Fruit fly (Drosophila melanogaster) whole organism, embryonic: Measurements from ENCODE around the gene mRpL16.

Experiments
- CG10274 ChIP-seq: fragments of 200-800 bp; sonication (Bioruptor generic); optimal IDR thresholded peaks from 3 replicates; lab custom pipeline; 2017; ENCODE audit warnings: missing biosample characterization, mild to moderate bottlenecking, missing genetic modification characterization
- CG11723 ChIP-seq: fragments of 200-800 bp; sonication (Bioruptor generic); optimal IDR thresholded peaks from 2 replicates; lab custom pipeline; 2017; ENCODE audit warnings: missing biosample characterization, mild to moderate bottlenecking, missing genetic modification characterization
- CG14441 ChIP-seq: fragments of 200-800 bp; sonication (Bioruptor generic); IDR thresholded peaks from 2 replicates; pipeline ENCODE4 v1.3.6; 2022; ENCODE audit warnings: missing biosample characterization, missing genetic modification characterization
- CG14667 ChIP-seq: fragments of 200-800 bp; sonication (Bioruptor generic); IDR thresholded peaks from 2 replicates; pipeline ENCODE4 v1.3.6; 2022; ENCODE audit warnings: missing biosample characterization, missing genetic modification characterization
- CG15011 ChIP-seq: fragments of 200-800 bp; sonication (Bioruptor generic); optimal IDR thresholded peaks from 3 replicates; lab custom pipeline; 2018; ENCODE audit warnings: missing biosample characterization, mild to moderate bottlenecking, missing genetic modification characterization
- CG1529 ChIP-seq: fragments of 200-800 bp; sonication (Bioruptor generic); optimal IDR thresholded peaks from 3 replicates; lab custom pipeline; 2018; ENCODE audit warnings: missing biosample characterization, missing genetic modification characterization
- CG15479 ChIP-seq: fragments of 200-800 bp; sonication (Bioruptor generic); optimal IDR thresholded peaks from 3 replicates; lab custom pipeline; 2019; ENCODE audit warnings: missing biosample characterization, mild to moderate bottlenecking, missing genetic modification characterization, moderate library complexity
- CG17328 ChIP-seq: fragments of 200-800 bp; sonication (Bioruptor generic); IDR thresholded peaks from 2 replicates; pipeline ENCODE4 v1.3.6; 2022; ENCODE audit warnings: missing biosample characterization, missing genetic modification characterization
- CG17829 ChIP-seq: fragments of 200-800 bp; optimal IDR thresholded peaks from 2 replicates; lab custom pipeline; 2019; ENCODE audit warnings: missing biosample characterization, mild to moderate bottlenecking, missing genetic modification characterization, moderate library complexity
- CG18011 ChIP-seq: fragments of 200-800 bp; sonication (Bioruptor generic); optimal IDR thresholded peaks from 2 replicates; lab custom pipeline; 2017; ENCODE audit warnings: missing biosample characterization, missing genetic modification characterization, mild to moderate bottlenecking, moderate library complexity, missing genotype
- CG1832 ChIP-seq: fragments of 200-800 bp; sonication (Bioruptor generic); optimal IDR thresholded peaks from 2 replicates; lab custom pipeline; 2017; ENCODE audit warnings: missing biosample characterization, mild to moderate bottlenecking, missing genetic modification characterization, inconsistent platforms
- CG18599 ChIP-seq: fragments of 200-800 bp; sonication (Bioruptor generic); optimal IDR thresholded peaks from 3 replicates; lab custom pipeline; 2017; ENCODE audit warnings: missing biosample characterization, missing genetic modification characterization, mild to moderate bottlenecking, moderate library complexity, missing genetic modification reagents
- CG2712 ChIP-seq: fragments of 200-800 bp; optimal IDR thresholded peaks from 3 replicates; lab custom pipeline; 2019; ENCODE audit warnings: missing biosample characterization, mild to moderate bottlenecking, missing genetic modification characterization, moderate library complexity
- CG2889 ChIP-seq: fragments of 200-800 bp; sonication (Bioruptor generic); IDR thresholded peaks from 3 replicates; pipeline ENCODE4 v1.3.6; 2022; ENCODE audit warnings: missing biosample characterization, missing genetic modification characterization
- CG30403 ChIP-seq: fragments of 200-800 bp; sonication (Bioruptor generic); optimal IDR thresholded peaks from 3 replicates; lab custom pipeline; 2016; ENCODE audit warnings: missing biosample characterization, missing genetic modification characterization
- CG3163 ChIP-seq: fragments of 200-800 bp; sonication (Bioruptor generic); optimal IDR thresholded peaks from 3 replicates; lab custom pipeline; 2016; ENCODE audit warnings: missing biosample characterization, missing genetic modification characterization
- CG3281 ChIP-seq: fragments of 200-800 bp; sonication (Bioruptor generic); optimal IDR thresholded peaks from 3 replicates; lab custom pipeline; 2017; ENCODE audit warnings: missing biosample characterization, mild to moderate bottlenecking, missing genetic modification characterization
- CG4617 ChIP-seq: fragments of 200-800 bp; sonication (Bioruptor generic); optimal IDR thresholded peaks from 3 replicates; lab custom pipeline; 2016; ENCODE audit warnings: missing biosample characterization, missing genetic modification characterization, borderline replicate concordance
- CG7745 ChIP-seq: fragments of 200-800 bp; sonication (Bioruptor generic); optimal IDR thresholded peaks from 2 replicates; lab custom pipeline; 2018; ENCODE audit warnings: missing biosample characterization, mild to moderate bottlenecking, missing genetic modification characterization, moderate library complexity
- CG7987 ChIP-seq: fragments of 200-800 bp; sonication (Bioruptor generic); optimal IDR thresholded peaks from 2 replicates; lab custom pipeline; 2018; ENCODE audit warnings: missing biosample characterization, mild to moderate bottlenecking, missing genetic modification characterization, moderate library complexity
- CG8944 ChIP-seq: fragments of 200-800 bp; sonication (Bioruptor generic); optimal IDR thresholded peaks from 3 replicates; lab custom pipeline; 2016; ENCODE audit warnings: missing biosample characterization, missing genetic modification characterization
- Deaf1 ChIP-seq: fragments of 200-800 bp; optimal IDR thresholded peaks from 3 replicates; lab custom pipeline; 2019; ENCODE audit warnings: missing biosample characterization, mild to moderate bottlenecking, missing genetic modification characterization, moderate library complexity
- Drgx ChIP-seq: fragments of 200-800 bp; sonication (Bioruptor generic); IDR thresholded peaks from 2 replicates; pipeline ENCODE4 v1.3.6; 2022; ENCODE audit warnings: missing biosample characterization, missing genetic modification characterization
- ERR ChIP-seq: fragments of 200-800 bp; sonication (Bioruptor generic); optimal IDR thresholded peaks from 2 replicates; lab custom pipeline; 2016; ENCODE audit warnings: missing biosample characterization, missing genetic modification characterization
- Fer3 ChIP-seq: fragments of 200-800 bp; sonication (Bioruptor generic); optimal IDR thresholded peaks from 2 replicates; lab custom pipeline; 2018; ENCODE audit warnings: missing biosample characterization, mild to moderate bottlenecking, missing genetic modification characterization, moderate library complexity
- GATAe ChIP-seq: fragments of 200-800 bp; sonication (Bioruptor generic); conservative IDR thresholded peaks from 2 replicates; pipeline ENCODE4 v1.3.6; 2022; ENCODE audit warnings: missing biosample characterization, missing genetic modification characterization
- HmgD ChIP-seq: fragments of 200-800 bp; sonication (Bioruptor generic); optimal IDR thresholded peaks from 3 replicates; lab custom pipeline; 2016; ENCODE audit warnings: missing biosample characterization, missing genetic modification characterization
- Kr ChIP-seq: fragments of 200-800 bp; sonication (Bioruptor generic); optimal IDR thresholded peaks from 2 replicates; lab custom pipeline; 2017; ENCODE audit warnings: missing biosample characterization, mild to moderate bottlenecking, missing genetic modification characterization
- Mrtf ChIP-seq: fragments of 200-800 bp; sonication (Bioruptor generic); IDR thresholded peaks from 3 replicates; pipeline ENCODE4 v1.3.6; 2022; ENCODE audit warnings: missing biosample characterization, missing genetic modification characterization
- Myb ChIP-seq: fragments of 200-800 bp; sonication (Bioruptor generic); optimal IDR thresholded peaks from 2 replicates; lab custom pipeline; 2016; ENCODE audit warnings: missing biosample characterization, missing genetic modification characterization
- NC2β ChIP-seq: fragments of 200-800 bp; sonication (Bioruptor generic); optimal IDR thresholded peaks from 2 replicates; lab custom pipeline; 2016; ENCODE audit warnings: missing biosample characterization, missing genetic modification characterization
- NK7.1 ChIP-seq: fragments of 200-800 bp; sonication (Bioruptor generic); optimal IDR thresholded peaks from 3 replicates; lab custom pipeline; 2016; ENCODE audit warnings: missing biosample characterization, missing genetic modification characterization
- NfI ChIP-seq: fragments of 200-800 bp; sonication (Bioruptor generic); optimal IDR thresholded peaks from 3 replicates; lab custom pipeline; 2018; ENCODE audit warnings: missing biosample characterization, mild to moderate bottlenecking, missing genetic modification characterization, moderate library complexity
- Oaz ChIP-seq: fragments of 200-800 bp; sonication (Bioruptor generic); IDR thresholded peaks from 2 replicates; pipeline ENCODE4 v1.3.6; 2022; ENCODE audit warnings: missing biosample characterization, missing genetic modification characterization
- Rfx ChIP-seq: fragments of 200-800 bp; sonication (Bioruptor generic); IDR thresholded peaks from 2 replicates; pipeline ENCODE4 v1.3.6; 2022; ENCODE audit warnings: missing biosample characterization, missing genetic modification characterization
- Taf1 ChIP-seq: fragments of 200-800 bp; sonication (Bioruptor generic); IDR thresholded peaks from 2 replicates; pipeline ENCODE4 v1.3.6; 2022; ENCODE audit warnings: missing biosample characterization, missing genetic modification characterization
- aop ChIP-seq: fragments of 200-800 bp; sonication (Bioruptor generic); IDR thresholded peaks from 2 replicates; pipeline ENCODE4 v1.3.6; 2022; ENCODE audit warnings: missing biosample characterization, missing genetic modification characterization
- ara ChIP-seq: fragments of 200-800 bp; sonication (Bioruptor generic); IDR thresholded peaks from 2 replicates; pipeline ENCODE4 v1.3.6; 2022; ENCODE audit warnings: missing biosample characterization, missing genetic modification characterization
- ci ChIP-seq: fragments of 200-800 bp; sonication (Bioruptor generic); IDR thresholded peaks from 3 replicates; pipeline ENCODE4 v1.3.6; 2022; ENCODE audit warnings: missing biosample characterization, missing genetic modification characterization
- gem ChIP-seq: fragments of 200-800 bp; sonication (Bioruptor generic); optimal IDR thresholded peaks from 2 replicates; lab custom pipeline; 2019; ENCODE audit warnings: missing biosample characterization, mild to moderate bottlenecking, missing genetic modification characterization, moderate library complexity
- gt ChIP-seq: fragments of 200-800 bp; sonication (Bioruptor generic); IDR thresholded peaks from 2 replicates; pipeline ENCODE4 v1.3.6; 2022; ENCODE audit warnings: missing biosample characterization, missing genetic modification characterization
- nom ChIP-seq: fragments of 200-800 bp; sonication (Bioruptor generic); optimal IDR thresholded peaks from 2 replicates; lab custom pipeline; 2017; ENCODE audit warnings: missing biosample characterization, missing genetic modification characterization, mild to moderate bottlenecking, moderate library complexity, missing genetic modification reagents
- pnt ChIP-seq: fragments of 200-800 bp; sonication (Bioruptor generic); optimal IDR thresholded peaks from 3 replicates; lab custom pipeline; 2016; ENCODE audit warnings: missing biosample characterization, missing genetic modification characterization
- row ChIP-seq: fragments of 200-800 bp; sonication (Bioruptor generic); IDR thresholded peaks from 3 replicates; pipeline ENCODE4 v1.3.6; 2022; ENCODE audit warnings: missing biosample characterization, missing genetic modification characterization
- schlank ChIP-seq: fragments of 200-800 bp; sonication (Bioruptor generic); optimal IDR thresholded peaks from 2 replicates; lab custom pipeline; 2018; ENCODE audit warnings: missing biosample characterization, mild to moderate bottlenecking, missing genetic modification characterization
- scrt ChIP-seq: fragments of 200-800 bp; sonication (Bioruptor generic); optimal IDR thresholded peaks from 2 replicates; lab custom pipeline; 2018; ENCODE audit warnings: missing biosample characterization, mild to moderate bottlenecking, missing genetic modification characterization, moderate library complexity
- sob ChIP-seq: fragments of 200-800 bp; sonication (Bioruptor generic); IDR thresholded peaks from 2 replicates; pipeline ENCODE4 v1.3.6; 2022; ENCODE audit warnings: missing biosample characterization, missing genetic modification characterization
- sqz ChIP-seq: fragments of 200-800 bp; sonication (Bioruptor generic); optimal IDR thresholded peaks from 3 replicates; lab custom pipeline; 2018; ENCODE audit warnings: missing biosample characterization, mild to moderate bottlenecking, missing genetic modification characterization
- ssp ChIP-seq: fragments of 200-800 bp; sonication (Bioruptor generic); IDR thresholded peaks from 2 replicates; pipeline ENCODE4 v1.3.6; 2022; ENCODE audit warnings: missing biosample characterization, missing genetic modification characterization
- twi ChIP-seq: fragments of 200-800 bp; optimal IDR thresholded peaks from 2 replicates; lab custom pipeline; 2019; ENCODE audit warnings: missing biosample characterization, mild to moderate bottlenecking, missing genetic modification characterization, moderate library complexity
- wor ChIP-seq: fragments of 200-800 bp; sonication (Bioruptor generic); IDR thresholded peaks from 2 replicates; pipeline ENCODE4 v1.3.6; 2022; ENCODE audit warnings: missing biosample characterization, missing genetic modification characterization
- zfh1 ChIP-seq: fragments of 200-800 bp; sonication (Bioruptor generic); IDR thresholded peaks from 3 replicates; pipeline ENCODE4 v1.3.6; 2022; ENCODE audit warnings: missing biosample characterization, missing genetic modification characterization

The mRpL16 gene

DNA sequence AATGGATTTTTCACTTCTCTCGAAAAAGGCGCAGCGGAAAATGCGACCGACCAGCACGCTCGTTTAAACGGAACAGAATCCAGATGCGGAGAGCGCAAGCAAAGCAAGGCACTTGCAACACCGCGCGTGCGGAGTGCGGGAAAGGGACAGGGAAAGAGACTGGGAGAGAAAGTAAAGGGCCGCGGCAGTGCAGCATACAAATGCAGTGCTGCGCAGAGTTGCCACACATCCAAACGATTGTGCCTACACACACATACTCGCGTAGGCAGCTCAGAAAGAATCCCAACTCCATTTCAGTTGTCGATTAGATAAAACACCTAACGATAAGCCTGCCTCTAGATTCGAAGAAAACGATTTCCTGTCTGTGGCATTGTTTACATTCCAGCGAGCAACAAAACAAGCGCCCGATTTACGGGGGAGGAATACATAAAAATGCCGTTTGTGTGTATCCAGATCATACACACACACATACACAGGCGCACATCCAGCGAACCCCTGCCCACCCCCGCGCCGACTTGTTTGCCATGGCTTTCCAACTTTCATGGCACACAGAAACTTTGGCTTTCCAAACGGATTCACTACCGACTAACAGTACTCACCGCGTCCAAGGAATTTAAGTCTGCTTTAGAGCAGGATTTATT, 9.5 kb downstream of the mRpL16 start (continued):
- no peak for TF ChIP-seq NK7.1 (GFP tag; lab: Kevin White, UChicago)
- no peak for TF ChIP-seq CG18011 (GFP tag; lab: Kevin White, UChicago)
- peak; percentile 30 for TF ChIP-seq CG1832 (GFP tag; lab: Kevin White, UChicago)
- no peak for TF ChIP-seq CG2712 (tag; lab: Kevin White, UChicago)
- TF ChIP-seq pnt (GFP tag; lab: Kevin White, UChicago) = no peak
- TF ChIP-seq Rfx (GFP tag; lab: Robert Waterston, UW) = no peak
- TF ChIP-seq CG4617 (GFP tag; lab: Kevin White, UChicago) = peak; percentile 36
- no peak for TF ChIP-seq wor
- no peak for TF ChIP-seq CG8944 (GFP tag; lab: Kevin White, UChicago)
- no peak for TF ChIP-seq sob (GFP tag; lab: Robert Waterston, UW)
- TF ChIP-seq CG7745 (tag; lab: Kevin White, UChicago) = no peak
- TF ChIP-seq CG3163 (GFP tag; lab: Kevin White, UChicago) = peak; percentile 9
- TF ChIP-seq CG14441 (GFP tag; lab: Robert Waterston, UW) = no peak
- TF ChIP-seq Deaf1 (tag; lab: Kevin White, UChicago) = no peak
- TF ChIP-seq CG1529 (GFP tag; lab: Kevin White, UChicago) = no peak
- TF ChIP-seq CG3281 (GFP tag; lab: Kevin White, UChicago) = peak; percentile 15
- no peak for TF ChIP-seq ara
- no peak for TF ChIP-seq CG11723 (GFP tag; lab: Kevin White, UChicago)
- no peak for TF ChIP-seq CG10274 (GFP tag; lab: Kevin White, UChicago)
- TF ChIP-seq NfI (GFP tag; lab: Kevin White, UChicago) = no peak
- TF ChIP-seq Kr (GFP tag; lab: Kevin White, UChicago) = no peak
- TF ChIP-seq Myb = no peak
- TF ChIP-seq CG14667 = no peak
- no peak for TF ChIP-seq schlank
- peak; percentile 15 for TF ChIP-seq twi (tag; lab: Kevin White, UChicago)
- TF ChIP-seq CG17328 (GFP tag; lab: Robert Waterston, UW) = no peak
- no peak for TF ChIP-seq GATAe (GFP tag; lab: Robert Waterston, UW)
- TF ChIP-seq zfh1 (GFP tag; lab: Robert Waterston, UW) = no peak
- no peak for TF ChIP-seq Fer3
- no peak for TF ChIP-seq Mrtf (GFP tag; lab: Robert Waterston, UW)
- peak; percentile 2 for TF ChIP-seq CG18599 (GFP tag; lab: Kevin White, UChicago)
- TF ChIP-seq scrt = peak; percentile 32
- TF ChIP-seq HmgD (GFP tag; lab: Kevin White, UChicago) = peak; percentile 1
- no peak for TF ChIP-seq Drgx (GFP tag; lab: Robert Waterston, UW)
- TF ChIP-seq CG7987 = no peak
- TF ChIP-seq CG15479 (GFP tag; lab: Kevin White, UChicago) = peak; percentile 99
- no peak for TF ChIP-seq Taf1
- TF ChIP-seq aop (GFP tag; lab: Robert Waterston, UW) = no peak
- TF ChIP-seq gem (tag; lab: Kevin White, UChicago) = no peak
- no peak for TF ChIP-seq CG15011
- TF ChIP-seq ssp (GFP tag; lab: Robert Waterston, UW) = no peak
- TF ChIP-seq ci (GFP tag; lab: Robert Waterston, UW) = peak; percentile 53; the same call in 2 of the 3 replicates
- no peak for TF ChIP-seq NC2β (GFP tag; lab: Kevin White, UChicago)
- no peak for TF ChIP-seq ERR (GFP tag; lab: Kevin White, UChicago)
- peak; percentile 37 for TF ChIP-seq CG17829
- peak; percentile 43 for TF ChIP-seq nom (GFP tag; lab: Kevin White, UChicago)
- no peak for TF ChIP-seq Oaz (GFP tag; lab: Robert Waterston, UW)
- TF ChIP-seq CG30403 (GFP tag; lab: Kevin White, UChicago) = no peak
- TF ChIP-seq sqz (GFP tag; lab: Kevin White, UChicago) = no peak
- no peak for TF ChIP-seq row (GFP tag; lab: Robert Waterston, UW)
- no peak for TF ChIP-seq CG2889 (GFP tag; lab: Robert Waterston, UW)
- TF ChIP-seq gt = no peak
